Worm (Caenorhabditis elegans): ENCODE measurements around the gene T05A7.3.

DNA sequence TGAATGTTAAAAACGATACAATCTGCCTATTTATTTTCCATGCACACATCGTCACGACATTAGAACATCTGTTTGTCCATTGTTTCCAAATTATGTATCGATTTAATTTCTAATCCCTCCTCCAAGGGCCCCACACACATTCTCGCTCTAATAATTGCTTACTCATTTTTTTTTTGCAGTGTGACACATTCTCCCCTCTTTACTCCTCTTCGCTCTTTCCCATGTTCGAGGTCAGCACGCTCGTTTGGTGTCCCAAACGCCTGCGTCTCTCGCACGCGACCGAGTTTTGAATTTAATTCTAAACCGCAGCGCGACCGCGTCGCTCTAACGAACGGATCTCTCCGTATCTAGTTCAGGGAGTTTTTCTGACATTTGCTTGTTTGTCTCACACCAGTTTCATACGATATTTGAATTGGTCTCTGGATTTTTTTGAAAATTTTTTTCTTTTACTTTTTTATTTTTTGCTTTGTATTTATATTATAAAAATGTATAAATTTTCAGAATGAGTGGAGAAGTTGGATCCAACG is 2.9 kb upstream of the T05A7.3 start, which contains the start of the genes clec-140 and hmg-11:
- TF ChIP-seq flt-1 (GFP tag; IDR thresholded peaks at IDR 0.05) (0 out of 2 replicates have a peak, but pooled peaks have one; percentile 37), ztf-23 (GFP tag; IDR thresholded peaks at IDR 0.05) (0 out of 2 replicates have a peak, but pooled peaks have one; percentile 52), klf-2 (GFP tag; conservative IDR thresholded peaks at IDR 0.05) (no peak), ztf-29 (GFP tag; IDR thresholded peaks at IDR 0.05) (no peak), cog-1 (tag; optimal IDR thresholded peaks at IDR 0.05) (peak; percentile 66), med-1 (GFP tag; optimal IDR thresholded peaks at IDR 0.05; ENCODE audit: insufficient read depth) (no peak), ref-1 (GFP tag; conservative IDR thresholded peaks at IDR 0.05) (no peak)

Measured in whole organism, midembryonic.